Worm (Caenorhabditis elegans): ENCODE results near the gene F21D5.4.

ce11 chrIV:8739926-8740325, 2.0 kb downstream of the F21D5.4 start, which contains the start of gene mrps-33:
- TF ChIP-seq pha-4 (tag; optimal IDR thresholded peaks at IDR 0.05) (no peak), Y79H2A.3 (GFP tag; conservative IDR thresholded peaks at IDR 0.05) (no peak), snpc-4 (GFP tag; optimal IDR thresholded peaks at IDR 0.05) (no peak), snpc-4 (tag; optimal IDR thresholded peaks at IDR 0.05) (no peak), ama-1 (optimal IDR thresholded peaks at IDR 0.05) (no peak), ama-1 (GFP tag; optimal IDR thresholded peaks at IDR 0.05) (no peak), unc-62 (GFP tag; optimal IDR thresholded peaks at IDR 0.05) (no peak), ztf-28 (GFP tag; IDR thresholded peaks at IDR 0.05) (no peak), cebp-2 (GFP tag; IDR thresholded peaks at IDR 0.05) (no peak), chd-7 (tag; optimal IDR thresholded peaks at IDR 0.05) (no peak), lin-35 (GFP tag; optimal IDR thresholded peaks at IDR 0.05) (no peak), pbrm-1 (GFP tag; IDR thresholded peaks at IDR 0.05) (no peak), F57A8.1 (GFP tag; optimal IDR thresholded peaks at IDR 0.05) (no peak), mxl-1 (tag; optimal IDR thresholded peaks at IDR 0.05) (no peak), attf-3 (GFP tag; conservative IDR thresholded peaks at IDR 0.05) (no peak)

Data from whole organism, young adult.